Fruit fly (Drosophila melanogaster): ENCODE results near the gene IFT57.

Gene IFT57

dm6 chr2L:3514569-3515191 lies 15.9 kb upstream of the IFT57 start, which contains the start of the genes LeuRS and CG17593 (continued):
- no peak for TF ChIP-seq CG15269 (tag; optimal IDR thresholded peaks at IDR 0.05)
- 0 out of 3 replicates have a peak, but pooled peaks have one; percentile 20 for TF ChIP-seq CG7963 (GFP tag; IDR thresholded peaks at IDR 0.05; ENCODE audit: partially characterized antibody)
- no peak for TF ChIP-seq Rfx (GFP tag; IDR thresholded peaks at IDR 0.05)
- TF ChIP-seq Hr3 (GFP tag; optimal IDR thresholded peaks at IDR 0.05), result peak; percentile 74
- TF ChIP-seq row (GFP tag; IDR thresholded peaks at IDR 0.05), result peak; percentile 38; the same call in 2 of the 3 replicates
- peak; percentile 33 for TF ChIP-seq Dp (GFP tag; optimal IDR thresholded peaks at IDR 0.05)
- peak; percentile 39 for TF ChIP-seq dm (GFP tag; optimal IDR thresholded peaks at IDR 0.05)
- TF ChIP-seq CG10462 (GFP tag; optimal IDR thresholded peaks at IDR 0.05), result no peak
- TF ChIP-seq cad (GFP tag; optimal IDR thresholded peaks at IDR 0.05), result no peak
- TF ChIP-seq CG10366 (GFP tag; IDR thresholded peaks at IDR 0.05), result no peak
- TF ChIP-seq HLH3B (GFP tag; IDR thresholded peaks at IDR 0.05), result no peak
- no peak for TF ChIP-seq CrebB (tag; optimal IDR thresholded peaks at IDR 0.05)
- TF ChIP-seq usp (GFP tag; optimal IDR thresholded peaks at IDR 0.05), result no peak
- TF ChIP-seq CG1832 (GFP tag; optimal IDR thresholded peaks at IDR 0.05), result no peak
- TF ChIP-seq exex (tag; optimal IDR thresholded peaks at IDR 0.05), result peak; percentile 20
- peak; percentile 29 for TF ChIP-seq zen (tag; optimal IDR thresholded peaks at IDR 0.05)
- TF ChIP-seq MESR4 (GFP tag; optimal IDR thresholded peaks at IDR 0.05), result peak; percentile 67
- TF ChIP-seq Med (GFP tag), result no peak
- no peak for TF ChIP-seq CG12769 (tag; optimal IDR thresholded peaks at IDR 0.05)
- TF ChIP-seq Tbp (GFP tag; optimal IDR thresholded peaks at IDR 0.05), result no peak
- no peak for TF ChIP-seq mld (GFP tag; IDR thresholded peaks at IDR 0.05; ENCODE audit: partially characterized antibody)
- TF ChIP-seq psq (GFP tag; optimal IDR thresholded peaks at IDR 0.05), result no peak
- no peak for TF ChIP-seq CG7745 (tag; optimal IDR thresholded peaks at IDR 0.05)
- TF ChIP-seq E2f2 (GFP tag; IDR thresholded peaks at IDR 0.05), result peak; percentile 46; the same call in 1 of the 2 replicates
- TF ChIP-seq trem (tag; optimal IDR thresholded peaks at IDR 0.05), result peak; percentile 84
- TF ChIP-seq Poxn (GFP tag; IDR thresholded peaks at IDR 0.05), result no peak
- no peak for TF ChIP-seq Dad (GFP tag; optimal IDR thresholded peaks at IDR 0.05)
- no peak for TF ChIP-seq CG8388 (GFP tag; optimal IDR thresholded peaks at IDR 0.05)
- no peak for TF ChIP-seq dimm (GFP tag; IDR thresholded peaks at IDR 0.05)
- TF ChIP-seq CG12391 (tag; optimal IDR thresholded peaks at IDR 0.05), result peak; percentile 50
- TF ChIP-seq CG2199 (GFP tag; IDR thresholded peaks at IDR 0.05), result no peak
- no peak for TF ChIP-seq CG15011 (GFP tag; optimal IDR thresholded peaks at IDR 0.05)
- TF ChIP-seq CG32767 (GFP tag; IDR thresholded peaks at IDR 0.05), result no peak
- no peak for TF ChIP-seq sug (tag; optimal IDR thresholded peaks at IDR 0.05)
- no peak for TF ChIP-seq stc (GFP tag; IDR thresholded peaks at IDR 0.05)
- no peak for TF ChIP-seq slp2 (GFP tag; optimal IDR thresholded peaks at IDR 0.05)
- TF ChIP-seq Meics (GFP tag; optimal IDR thresholded peaks at IDR 0.05), result no peak
- TF ChIP-seq HLH4C (GFP tag; IDR thresholded peaks at IDR 0.05; ENCODE audit: partially characterized antibody), result no peak
- no peak for TF ChIP-seq Trl (optimal IDR thresholded peaks at IDR 0.05)
- TF ChIP-seq Trl (GFP tag; optimal IDR thresholded peaks at IDR 0.05), result no peak
- no peak for TF ChIP-seq CG8478 (optimal IDR thresholded peaks at IDR 0.05)
- peak; percentile 58 for TF ChIP-seq Max (GFP tag; optimal IDR thresholded peaks at IDR 0.05)
- TF ChIP-seq nmo (GFP tag; optimal IDR thresholded peaks at IDR 0.05), result peak; percentile 50
- no peak for TF ChIP-seq CG4854 (GFP tag; optimal IDR thresholded peaks at IDR 0.05)
- no peak for TF ChIP-seq CG34422 (GFP tag; IDR thresholded peaks at IDR 0.05)
- no peak for TF ChIP-seq CG13296 (GFP tag; optimal IDR thresholded peaks at IDR 0.05)
- TF ChIP-seq esg (GFP tag; conservative IDR thresholded peaks at IDR 0.05), result no peak
- no peak for TF ChIP-seq toy (GFP tag; IDR thresholded peaks at IDR 0.05)
- TF ChIP-seq stwl (tag; optimal IDR thresholded peaks at IDR 0.05), result peak; percentile 72
- TF ChIP-seq CG7786 (GFP tag; optimal IDR thresholded peaks at IDR 0.05), result no peak
- no peak for TF ChIP-seq pho (GFP tag; optimal IDR thresholded peaks at IDR 0.05)
- peak; percentile 24 for TF ChIP-seq BEAF-32 (GFP tag; optimal IDR thresholded peaks at IDR 0.05)
